Worm (Caenorhabditis elegans) whole organism, L1 larva: ENCODE results near the gene mppb-1.

Experiments
- C16A3.4 ChIP-seq: fragments of 150-350 bp; optimal IDR thresholded peaks from 2 replicates; lab custom pipeline; 2014; ENCODE audit warnings: missing biosample characterization, missing genetic modification characterization
- C34B4.2 ChIP-seq: sonication (generic microtip); optimal IDR thresholded peaks from 2 replicates; lab custom pipeline; 2017; ENCODE audit warnings: mild to moderate bottlenecking, missing genetic modification characterization, missing compliant biosample characterization
- F16B12.6 ChIP-seq: fragments of 150-350 bp; optimal IDR thresholded peaks from 2 replicates; lab custom pipeline; 2014; ENCODE audit warnings: missing biosample characterization, missing genetic modification characterization
- aha-1 ChIP-seq: fragments of 150-350 bp; optimal IDR thresholded peaks from 2 replicates; lab custom pipeline; 2014; ENCODE audit warnings: missing biosample characterization, missing genetic modification characterization
- alr-1 ChIP-seq: fragments of 200-800 bp; sonication (Bioruptor generic); optimal IDR thresholded peaks from 2 replicates; lab custom pipeline; 2018; ENCODE audit warnings: borderline replicate concordance, mild to moderate bottlenecking, missing genetic modification characterization, missing compliant biosample characterization
- aly-2 ChIP-seq: fragments of 150-350 bp; optimal IDR thresholded peaks from 2 replicates; lab custom pipeline; 2014; ENCODE audit warnings: missing biosample characterization, missing genetic modification characterization
- ama-1 ChIP-seq: fragments of 150-350 bp; optimal IDR thresholded peaks from 2 replicates; lab custom pipeline; 2014
- blmp-1 ChIP-seq: fragments of 150-350 bp; optimal IDR thresholded peaks from 2 replicates; lab custom pipeline; 2014; ENCODE audit warnings: missing biosample characterization, missing genetic modification characterization
- ceh-88 ChIP-seq: fragments of 200-800 bp; sonication (Bioruptor generic); IDR thresholded peaks from 2 replicates; pipeline ENCODE4 v1.3.6; 2022; ENCODE audit warnings: missing genetic modification characterization, missing compliant biosample characterization
- ceh-90 ChIP-seq: sonication (generic microtip); optimal IDR thresholded peaks from 2 replicates; lab custom pipeline; 2016; ENCODE audit warnings: missing genetic modification characterization, missing compliant biosample characterization
- dpl-1 ChIP-seq, 3 experiments: fragments of 150-350 bp in 2 of 3; sonication (generic microtip) in 1 of 3; optimal IDR thresholded peaks; 2 replicates each; lab custom pipeline; 2014 to 2017; ENCODE audit warnings: missing biosample characterization in 3 of 3, missing genetic modification characterization in 3 of 3, missing genetic modification reagents in 3 of 3
- efl-1 ChIP-seq, 4 experiments: fragments of 150-350 bp; optimal IDR thresholded peaks in 3 of 4; peaks in 1 of 4; 1 replicate in 1 of 4; 2 replicates in 3 of 4; lab custom pipeline; 2014; ENCODE audit warnings: missing biosample characterization in 2 of 4, missing genetic modification characterization in 2 of 4, missing genetic modification reagents in 2 of 4
- efl-3 ChIP-seq: fragments of 200-800 bp; sonication (Bioruptor generic); optimal IDR thresholded peaks from 2 replicates; lab custom pipeline; 2018; ENCODE audit warnings: mild to moderate bottlenecking, missing genetic modification characterization, missing compliant biosample characterization
- egl-27 ChIP-seq, 2 experiments: fragments of 150-350 bp in 1 of 2; sonication (generic microtip); optimal IDR thresholded peaks; 3 replicates each; lab custom pipeline; 2017 to 2018; ENCODE audit warnings: missing biosample characterization in 2 of 2, missing genetic modification characterization in 2 of 2, missing genetic modification reagents in 2 of 2
- fkh-8 ChIP-seq: sonication (generic microtip); optimal IDR thresholded peaks from 2 replicates; lab custom pipeline; 2016; ENCODE audit warnings: mild to moderate bottlenecking, missing genetic modification characterization, missing compliant biosample characterization
- hlh-4 ChIP-seq: sonication (generic microtip); optimal IDR thresholded peaks from 2 replicates; lab custom pipeline; 2016; ENCODE audit warnings: mild to moderate bottlenecking, missing genetic modification characterization, missing compliant biosample characterization
- hpl-2 ChIP-seq: fragments of 150-350 bp; optimal IDR thresholded peaks from 2 replicates; lab custom pipeline; 2014; ENCODE audit warnings: missing biosample characterization, missing genetic modification reagents, missing genetic modification characterization
- irx-1 ChIP-seq: sonication (generic microtip); optimal IDR thresholded peaks from 2 replicates; lab custom pipeline; 2016; ENCODE audit warnings: missing genetic modification characterization, missing compliant biosample characterization
- jun-1 ChIP-seq: fragments of 150-350 bp; optimal IDR thresholded peaks from 2 replicates; lab custom pipeline; 2014; ENCODE audit warnings: missing biosample characterization, missing genetic modification reagents, missing genetic modification characterization
- lin-14 ChIP-seq: fragments of 200-800 bp; sonication (Bioruptor generic); optimal IDR thresholded peaks from 2 replicates; lab custom pipeline; 2018; ENCODE audit warnings: mild to moderate bottlenecking, missing genetic modification characterization, moderate library complexity, missing compliant biosample characterization
- lin-15B ChIP-seq: fragments of 150-350 bp; sonication (generic microtip); optimal IDR thresholded peaks from 3 replicates; lab custom pipeline; 2014; ENCODE audit warnings: missing biosample characterization, missing genetic modification characterization
- lin-35 ChIP-seq, 2 experiments: fragments of 150-350 bp; optimal IDR thresholded peaks; 2 replicates each; lab custom pipeline; 2014; ENCODE audit warnings: missing biosample characterization in 2 of 2, missing genetic modification characterization in 2 of 2, missing genetic modification reagents in 2 of 2
- lin-39 ChIP-seq: fragments of 150-350 bp; optimal IDR thresholded peaks from 2 replicates; lab custom pipeline; 2014; ENCODE audit warnings: missing biosample characterization, missing genetic modification reagents, missing genetic modification characterization
- lsy-2 ChIP-seq, 2 experiments: fragments of 150-350 bp; optimal IDR thresholded peaks; 2 replicates each; lab custom pipeline; 2014; ENCODE audit warnings: missing biosample characterization in 2 of 2, missing genetic modification characterization in 2 of 2
- nhr-11 ChIP-seq: fragments of 150-350 bp; optimal IDR thresholded peaks from 2 replicates; lab custom pipeline; 2014; ENCODE audit warnings: missing biosample characterization, missing genetic modification characterization
- nhr-20 ChIP-seq: sonication (generic microtip); optimal IDR thresholded peaks from 2 replicates; lab custom pipeline; 2016; ENCODE audit warnings: mild to moderate bottlenecking, missing genetic modification characterization, missing compliant biosample characterization
- nhr-237 ChIP-seq: fragments of 150-350 bp; optimal IDR thresholded peaks from 2 replicates; lab custom pipeline; 2014; ENCODE audit warnings: missing biosample characterization, missing genetic modification characterization
- nhr-71 ChIP-seq: sonication (generic microtip); optimal IDR thresholded peaks from 2 replicates; lab custom pipeline; 2016; ENCODE audit warnings: mild to moderate bottlenecking, missing genetic modification characterization, moderate library complexity, missing compliant biosample characterization
- nhr-76 ChIP-seq: sonication (generic microtip); optimal IDR thresholded peaks from 2 replicates; lab custom pipeline; 2017; ENCODE audit warnings: missing biosample characterization, missing genetic modification characterization
- nhr-77 ChIP-seq: fragments of 150-350 bp; optimal IDR thresholded peaks from 2 replicates; lab custom pipeline; 2014; ENCODE audit warnings: missing biosample characterization, missing genetic modification characterization
- nhr-84 ChIP-seq: sonication (generic microtip); optimal IDR thresholded peaks from 2 replicates; lab custom pipeline; 2017; ENCODE audit warnings: missing biosample characterization, missing genetic modification characterization
- nhr-85 ChIP-seq: sonication (generic microtip); peaks from one replicate; lab custom pipeline; 2016; ENCODE audit warnings: missing genetic modification characterization, inconsistent platforms, missing compliant biosample characterization
- pax-3 ChIP-seq: fragments of 200-800 bp; sonication (Bioruptor generic); optimal IDR thresholded peaks from 2 replicates; lab custom pipeline; 2018; ENCODE audit warnings: mild to moderate bottlenecking, missing genetic modification characterization, moderate library complexity, missing compliant biosample characterization
- rnt-1 ChIP-seq: sonication (generic microtip); optimal IDR thresholded peaks from 2 replicates; lab custom pipeline; 2016; ENCODE audit warnings: mild to moderate bottlenecking, missing genetic modification characterization, moderate library complexity, missing compliant biosample characterization
- skn-1 ChIP-seq: fragments of 150-350 bp; optimal IDR thresholded peaks from 2 replicates; lab custom pipeline; 2014; ENCODE audit warnings: missing biosample characterization, missing genetic modification characterization
- sox-4 ChIP-seq: sonication (generic microtip); optimal IDR thresholded peaks from 2 replicates; lab custom pipeline; 2016; ENCODE audit warnings: missing genetic modification characterization, missing compliant biosample characterization
- sptf-1 ChIP-seq: fragments of 150-350 bp; optimal IDR thresholded peaks from 2 replicates; lab custom pipeline; 2014; ENCODE audit warnings: missing biosample characterization, missing genetic modification characterization
- swsn-7 ChIP-seq: sonication (generic microtip); optimal IDR thresholded peaks from 2 replicates; lab custom pipeline; 2016; ENCODE audit warnings: missing genetic modification characterization, missing compliant biosample characterization
- tbx-2 ChIP-seq: sonication (generic microtip); optimal IDR thresholded peaks from 2 replicates; lab custom pipeline; 2016; ENCODE audit warnings: missing genetic modification characterization, missing compliant biosample characterization
- unc-62 ChIP-seq: fragments of 150-350 bp; optimal IDR thresholded peaks from 2 replicates; lab custom pipeline; 2014; ENCODE audit warnings: missing biosample characterization, missing genetic modification reagents, missing genetic modification characterization
- vab-15 ChIP-seq: sonication (generic microtip); optimal IDR thresholded peaks from 2 replicates; lab custom pipeline; 2017; ENCODE audit warnings: missing genotype, mild to moderate bottlenecking, missing genetic modification characterization, missing compliant biosample characterization
- xbp-1 ChIP-seq: sonication (generic microtip); optimal IDR thresholded peaks from 2 replicates; lab custom pipeline; 2016; ENCODE audit warnings: missing genetic modification characterization, missing compliant biosample characterization
- zip-4 ChIP-seq: fragments of 200-800 bp; sonication (Bioruptor generic); optimal IDR thresholded peaks from 2 replicates; lab custom pipeline; 2018; ENCODE audit warnings: mild to moderate bottlenecking, missing genetic modification characterization, moderate library complexity, missing compliant biosample characterization

Gene mppb-1

DNA sequence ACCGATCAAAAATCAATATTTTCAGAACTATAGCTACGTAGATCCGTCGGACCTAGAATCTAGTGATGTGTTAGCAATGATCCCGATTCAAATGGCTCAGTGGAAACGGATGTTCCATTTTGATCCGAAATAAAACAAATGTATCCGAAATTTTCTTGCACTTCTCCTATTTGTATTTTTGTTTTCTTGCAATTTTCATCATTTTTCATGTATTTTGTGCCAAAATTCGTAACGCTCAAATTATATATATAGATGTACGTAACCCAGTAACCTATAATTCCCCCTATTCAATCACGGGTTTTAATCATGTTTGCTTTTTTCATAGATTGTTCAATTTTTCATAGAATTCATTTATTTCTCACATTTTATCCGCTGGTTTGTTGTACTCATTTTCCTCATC lies 24.5 kb downstream of the mppb-1 start, which contains the start of gene gldi-10:
Gene gldi-10, plus strand, starts transcription at position 301 of the 400 bp plus-strand sequence.
- TF ChIP-seq efl-1 (optimal IDR thresholded peaks at IDR 0.05; lab: Kevin White, UChicago) (no peak), efl-1 (GFP tag; optimal IDR thresholded peaks at IDR 0.05 in 1 of 2; lab: Kevin White, UChicago) (peak in 1 of 2 experiments; percentile 78), ceh-90 (tag; lab: Kevin White, UChicago) (no peak)

DNA sequence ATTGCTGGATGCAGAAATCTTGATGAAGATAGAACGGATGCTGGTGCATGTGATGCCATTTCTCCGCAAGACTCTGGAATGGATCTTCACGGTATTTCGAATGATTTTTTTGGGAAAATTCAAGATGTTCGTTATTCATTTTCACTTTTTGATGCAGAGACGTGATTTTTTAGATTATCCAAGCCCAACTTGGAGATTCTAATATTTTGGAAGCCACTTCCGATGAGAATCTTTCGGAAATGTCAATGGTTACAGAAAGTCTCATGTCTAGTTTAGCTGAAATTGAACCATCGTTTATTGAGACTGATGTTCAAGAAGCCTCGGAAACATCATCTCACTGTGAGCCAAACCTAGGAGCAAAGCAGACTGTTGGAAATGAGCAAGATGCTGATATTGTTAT lies 26.4 kb downstream of the mppb-1 start:
- TF ChIP-seq pax-3 (tag; lab: Kevin White, UChicago) (no peak), swsn-7 (tag; lab: Kevin White, UChicago) (no peak), blmp-1 (tag; lab: Kevin White, UChicago) (no peak), irx-1 (no peak), hlh-4 (no peak), nhr-237 (tag; lab: Kevin White, UChicago) (no peak), lin-39 (tag; lab: Kevin White, UChicago) (no peak), aha-1 (tag; lab: Kevin White, UChicago) (no peak)

ce11 chrIV:9104071-9105016 lies 29.9 kb downstream of the mppb-1 start, which contains the start of the genes C01F6.14 and fem-3:
C01F6.14 (minus strand) TSS chrIV:9104121.
fem-3 (plus strand) TSS chrIV:9104966.
- TF ChIP-seq skn-1 (tag; lab: Kevin White, UChicago): peak; percentile 14
- TF ChIP-seq lin-39 (tag; lab: Kevin White, UChicago): no peak
- no peak for TF ChIP-seq swsn-7 (tag; lab: Kevin White, UChicago)
- no peak for TF ChIP-seq tbx-2 (tag; lab: Kevin White, UChicago)
- no peak for TF ChIP-seq alr-1 (tag; lab: Kevin White, UChicago)
- TF ChIP-seq efl-1 (optimal IDR thresholded peaks at IDR 0.05; lab: Kevin White, UChicago): peak; percentile 9 to 73
- TF ChIP-seq efl-1 (GFP tag; optimal IDR thresholded peaks at IDR 0.05 in 1 of 2; lab: Kevin White, UChicago): peak; percentile 79 to 97
- TF ChIP-seq nhr-20 (tag; lab: Kevin White, UChicago): no peak
- TF ChIP-seq dpl-1 (GFP tag; optimal IDR thresholded peaks at IDR 0.05; lab: Kevin White, UChicago): peak; percentile 45 to 82 (median 70)
- peak in 1 of 2 experiments; percentile 54 for TF ChIP-seq lsy-2 (tag; optimal IDR thresholded peaks at IDR 0.05; lab: Kevin White, UChicago)
- peak; percentile 55 to 81 for TF ChIP-seq lin-35 (GFP tag; optimal IDR thresholded peaks at IDR 0.05; lab: Kevin White, UChicago)
- no peak for TF ChIP-seq egl-27 (tag; optimal IDR thresholded peaks at IDR 0.05; lab: Kevin White, UChicago)
- TF ChIP-seq nhr-85 (tag; lab: Kevin White, UChicago): peak; percentile 41

DNA sequence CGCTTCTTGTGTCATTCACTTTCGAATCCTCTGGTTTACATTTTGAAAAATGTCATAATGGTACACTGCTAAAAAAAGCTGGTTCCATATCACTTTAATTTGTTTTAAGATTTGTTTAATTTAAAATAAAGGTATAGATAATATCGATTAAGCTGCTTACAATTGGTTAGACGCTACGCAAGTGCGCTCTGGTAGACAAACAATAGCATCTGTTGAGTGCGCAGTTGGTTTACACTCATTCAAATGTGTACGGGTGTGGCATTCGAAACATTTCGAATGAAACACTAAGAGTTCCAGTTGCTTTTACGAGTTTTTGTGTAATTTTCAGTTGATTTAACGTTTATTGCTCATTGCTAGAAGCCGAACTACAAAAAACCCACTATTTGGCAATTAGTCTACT lies 33.0 kb downstream of the mppb-1 start:
- no peak for TF ChIP-seq alr-1 (tag; lab: Kevin White, UChicago)
- TF ChIP-seq nhr-71: peak; percentile 49
- TF ChIP-seq C16A3.4 (tag; lab: Kevin White, UChicago): peak; percentile 41
- TF ChIP-seq nhr-77 (tag; lab: Kevin White, UChicago): peak; percentile 39
- no peak for TF ChIP-seq sox-4
- peak; percentile 72 for TF ChIP-seq lin-14
- TF ChIP-seq egl-27 (tag; optimal IDR thresholded peaks at IDR 0.05; lab: Kevin White, UChicago): no peak
- no peak for TF ChIP-seq nhr-84 (tag; lab: Kevin White, UChicago)
- TF ChIP-seq rnt-1: peak; percentile 13
- TF ChIP-seq C34B4.2 (tag; lab: Kevin White, UChicago): no peak
- no peak for TF ChIP-seq vab-15
- no peak for TF ChIP-seq aha-1 (tag; lab: Kevin White, UChicago)
- TF ChIP-seq efl-3 (GFP tag; lab: Kevin White, UChicago): no peak
- TF ChIP-seq zip-4 (GFP tag; lab: Kevin White, UChicago): no peak
- no peak for TF ChIP-seq jun-1
- TF ChIP-seq skn-1 (tag; lab: Kevin White, UChicago): peak; percentile 41
- TF ChIP-seq xbp-1: peak; percentile 26
- TF ChIP-seq ama-1 (lab: Kevin White, UChicago): no peak
- no peak for TF ChIP-seq fkh-8 (tag; lab: Kevin White, UChicago)
- peak; percentile 17 for TF ChIP-seq F16B12.6 (tag; lab: Kevin White, UChicago)
- TF ChIP-seq unc-62: no peak
- peak; percentile 43 for TF ChIP-seq lin-15B (tag; lab: Kevin White, UChicago)
- no peak for TF ChIP-seq aly-2 (tag; lab: Kevin White, UChicago)
- no peak for TF ChIP-seq hpl-2 (GFP tag; lab: Kevin White, UChicago)
- no peak for TF ChIP-seq nhr-76 (tag; lab: Kevin White, UChicago)
- no peak for TF ChIP-seq ceh-88
- no peak for TF ChIP-seq nhr-11
- TF ChIP-seq hlh-4: no peak
- no peak for TF ChIP-seq sptf-1 (tag; lab: Kevin White, UChicago)
